Fruit fly (Drosophila melanogaster): ENCODE measurements around the gene Wnt10.

The Wnt10 gene

dm6 chr2L:7339392-7340014 is 23.7 kb upstream of the Wnt10 start (continued):
- TF ChIP-seq Xbp1 (GFP tag; optimal IDR thresholded peaks at IDR 0.05) (no peak), H2.0 (GFP tag; IDR thresholded peaks at IDR 0.05) (no peak), dmrt99B (tag; optimal IDR thresholded peaks at IDR 0.05) (peak; percentile 4), CG1529 (GFP tag; optimal IDR thresholded peaks at IDR 0.05) (no peak), Sin3A (optimal IDR thresholded peaks at IDR 0.05) (no peak), rib (GFP tag; IDR thresholded peaks at IDR 0.05) (no peak), HLH54F (GFP tag; optimal IDR thresholded peaks at IDR 0.05) (no peak), Mad (GFP tag; optimal IDR thresholded peaks at IDR 0.05) (peak; percentile 18), mirr (GFP tag; optimal IDR thresholded peaks at IDR 0.05) (peak; percentile 3), Stat92E (GFP tag; optimal IDR thresholded peaks at IDR 0.05) (no peak), CG10147 (GFP tag; optimal IDR thresholded peaks at IDR 0.05) (no peak), CG13123 (GFP tag; optimal IDR thresholded peaks at IDR 0.05) (no peak), al (GFP tag; IDR thresholded peaks at IDR 0.05) (0 out of 2 replicates have a peak, but pooled peaks have one; percentile 7), CG7786 (GFP tag; optimal IDR thresholded peaks at IDR 0.05) (no peak), CG16813 (GFP tag; IDR thresholded peaks at IDR 0.05; ENCODE audit: partially characterized antibody) (no peak), psq (GFP tag; optimal IDR thresholded peaks at IDR 0.05) (no peak), Xrp1 (GFP tag; IDR thresholded peaks at IDR 0.05) (peak; percentile 42), CG8944 (GFP tag; optimal IDR thresholded peaks at IDR 0.05) (peak; percentile 25), ato (GFP tag; IDR thresholded peaks at IDR 0.05; ENCODE audit: partially characterized antibody) (no peak), jigr1 (GFP tag; IDR thresholded peaks at IDR 0.05) (no peak), az2 (GFP tag; optimal IDR thresholded peaks at IDR 0.05) (no peak), Hr3 (GFP tag; optimal IDR thresholded peaks at IDR 0.05) (no peak), jing (GFP tag; optimal IDR thresholded peaks at IDR 0.05) (no peak), sqz (GFP tag; optimal IDR thresholded peaks at IDR 0.05) (no peak), CG12744 (GFP tag; optimal IDR thresholded peaks at IDR 0.05) (no peak), CG16779 (GFP tag; IDR thresholded peaks at IDR 0.05) (no peak), cg (GFP tag; optimal IDR thresholded peaks at IDR 0.05) (no peak), Hsf (GFP tag; optimal IDR thresholded peaks at IDR 0.05) (no peak), CG6854 (GFP tag; optimal IDR thresholded peaks at IDR 0.05) (no peak), CG7556 (GFP tag; optimal IDR thresholded peaks at IDR 0.05) (peak; percentile 3), CG31388 (GFP tag; optimal IDR thresholded peaks at IDR 0.05) (no peak), CG13424 (tag; optimal IDR thresholded peaks at IDR 0.05) (peak; percentile 3), CG4820 (GFP tag; optimal IDR thresholded peaks at IDR 0.05) (peak; percentile 15), CG11696 (GFP tag; IDR thresholded peaks at IDR 0.05) (no peak), CG10431 (GFP tag; optimal IDR thresholded peaks at IDR 0.05) (peak; percentile 1), CG17186 (GFP tag; optimal IDR thresholded peaks at IDR 0.05) (no peak), B-H2 (GFP tag; optimal IDR thresholded peaks at IDR 0.05) (no peak), h (optimal IDR thresholded peaks at IDR 0.05) (no peak), dmrt11E (tag; optimal IDR thresholded peaks at IDR 0.05) (peak; percentile 67), CG6683 (GFP tag; optimal IDR thresholded peaks at IDR 0.05) (no peak), TFAM (GFP tag; optimal IDR thresholded peaks at IDR 0.05) (no peak), CG31365 (tag; optimal IDR thresholded peaks at IDR 0.05) (no peak), Spps (tag; optimal IDR thresholded peaks at IDR 0.05) (no peak), CG3163 (GFP tag; optimal IDR thresholded peaks at IDR 0.05) (no peak), CG6791 (GFP tag; IDR thresholded peaks at IDR 0.05; ENCODE audit: partially characterized antibody) (no peak), hb (GFP tag; IDR thresholded peaks at IDR 0.05; ENCODE audit: partially characterized antibody) (no peak), Dek (tag; optimal IDR thresholded peaks at IDR 0.05) (no peak), gsb (GFP tag; IDR thresholded peaks at IDR 0.05) (no peak)
